Fruit fly (Drosophila melanogaster) whole organism, embryonic: ENCODE measurements around the gene kni.

Experiments
- Bteb2 ChIP-seq: fragments of 200-800 bp; sonication (Bioruptor generic); optimal IDR thresholded peaks from 2 replicates; lab custom pipeline; 2016; ENCODE audit warnings: missing biosample characterization, missing genetic modification characterization
- CG12391 ChIP-seq: fragments of 200-800 bp; sonication (Bioruptor generic); optimal IDR thresholded peaks from 3 replicates; lab custom pipeline; 2018; ENCODE audit warnings: missing biosample characterization, mild to moderate bottlenecking, missing genetic modification characterization, moderate library complexity
- CG1832 ChIP-seq: fragments of 200-800 bp; sonication (Bioruptor generic); optimal IDR thresholded peaks from 2 replicates; lab custom pipeline; 2017; ENCODE audit warnings: missing biosample characterization, mild to moderate bottlenecking, missing genetic modification characterization, inconsistent platforms
- CG8089 ChIP-seq: fragments of 200-800 bp; sonication (Bioruptor generic); optimal IDR thresholded peaks from 3 replicates; lab custom pipeline; 2016; ENCODE audit warnings: missing biosample characterization, missing genetic modification characterization
- Hr3 ChIP-seq: fragments of 200-800 bp; sonication (Bioruptor generic); optimal IDR thresholded peaks from 3 replicates; lab custom pipeline; 2016; ENCODE audit warnings: missing biosample characterization, missing genetic modification characterization
- Lpt ChIP-seq: fragments of >200 bp; optimal IDR thresholded peaks from 2 replicates; lab custom pipeline; 2018; ENCODE audit warnings: missing biosample characterization, missing genetic modification characterization
- Myb ChIP-seq: fragments of 200-800 bp; sonication (Bioruptor generic); optimal IDR thresholded peaks from 2 replicates; lab custom pipeline; 2016; ENCODE audit warnings: missing biosample characterization, missing genetic modification characterization
- trem ChIP-seq: fragments of 200-800 bp; optimal IDR thresholded peaks from 3 replicates; lab custom pipeline; 2019; ENCODE audit warnings: missing biosample characterization, mild to moderate bottlenecking, missing genetic modification characterization, moderate library complexity

DNA sequence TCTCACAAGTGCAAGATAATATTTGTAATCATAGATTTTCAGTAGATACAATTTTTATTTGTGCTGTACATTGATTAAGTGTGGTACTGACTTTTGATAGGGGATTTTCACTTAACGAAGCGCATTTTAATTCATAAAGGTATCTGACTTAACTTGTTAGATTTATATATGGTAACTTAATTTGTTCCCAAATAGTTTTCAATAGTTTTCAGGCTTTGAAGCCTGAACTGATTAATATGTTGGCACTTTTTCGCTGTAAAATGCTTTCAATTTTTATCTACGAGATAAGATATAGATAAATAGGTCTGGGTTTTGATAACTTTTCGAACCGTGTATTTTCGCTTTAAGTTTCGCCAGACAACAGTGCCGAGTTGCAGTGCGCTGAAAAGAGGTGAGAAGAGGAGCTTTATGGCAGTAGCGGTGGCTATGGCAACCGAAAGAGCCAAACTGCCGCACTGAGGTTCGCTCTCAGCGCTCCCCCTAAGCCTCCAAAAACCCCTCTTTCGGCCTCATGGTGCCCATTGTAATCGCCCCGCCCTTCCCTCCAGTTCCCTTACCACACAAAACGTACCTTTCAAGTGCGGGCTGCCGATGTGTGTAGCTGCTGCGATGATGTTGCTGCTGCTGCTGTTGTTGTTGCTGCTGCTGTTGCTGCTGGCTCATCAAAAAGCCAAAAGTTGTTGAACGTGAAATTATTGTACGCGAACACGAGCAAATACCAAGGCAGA lies 38.5 kb upstream of the kni start:
- no peak for TF ChIP-seq trem (tag; lab: Kevin White, UChicago)
- no peak for TF ChIP-seq Hr3 (GFP tag; lab: Kevin White, UChicago)
- no peak for TF ChIP-seq Lpt
- TF ChIP-seq CG8089 (GFP tag; lab: Kevin White, UChicago): no peak
- no peak for TF ChIP-seq CG12391
- no peak for TF ChIP-seq CG1832 (GFP tag; lab: Kevin White, UChicago)
- no peak for TF ChIP-seq Myb (GFP tag; lab: Kevin White, UChicago)
- no peak for TF ChIP-seq Bteb2 (GFP tag; lab: Kevin White, UChicago)
